Fruit fly (Drosophila melanogaster) S2 (cell line): ENCODE results near the gene Acsf2.

ENCODE experiments used
- CG8478 ChIP-seq: fragments of >200 bp; optimal IDR thresholded peaks from 2 replicates; lab custom pipeline; 2018
- CTCF ChIP-seq, 2 experiments: fragments of >200 bp; optimal IDR thresholded peaks; 2 replicates each; lab custom pipeline; 2018

Gene Acsf2

DNA sequence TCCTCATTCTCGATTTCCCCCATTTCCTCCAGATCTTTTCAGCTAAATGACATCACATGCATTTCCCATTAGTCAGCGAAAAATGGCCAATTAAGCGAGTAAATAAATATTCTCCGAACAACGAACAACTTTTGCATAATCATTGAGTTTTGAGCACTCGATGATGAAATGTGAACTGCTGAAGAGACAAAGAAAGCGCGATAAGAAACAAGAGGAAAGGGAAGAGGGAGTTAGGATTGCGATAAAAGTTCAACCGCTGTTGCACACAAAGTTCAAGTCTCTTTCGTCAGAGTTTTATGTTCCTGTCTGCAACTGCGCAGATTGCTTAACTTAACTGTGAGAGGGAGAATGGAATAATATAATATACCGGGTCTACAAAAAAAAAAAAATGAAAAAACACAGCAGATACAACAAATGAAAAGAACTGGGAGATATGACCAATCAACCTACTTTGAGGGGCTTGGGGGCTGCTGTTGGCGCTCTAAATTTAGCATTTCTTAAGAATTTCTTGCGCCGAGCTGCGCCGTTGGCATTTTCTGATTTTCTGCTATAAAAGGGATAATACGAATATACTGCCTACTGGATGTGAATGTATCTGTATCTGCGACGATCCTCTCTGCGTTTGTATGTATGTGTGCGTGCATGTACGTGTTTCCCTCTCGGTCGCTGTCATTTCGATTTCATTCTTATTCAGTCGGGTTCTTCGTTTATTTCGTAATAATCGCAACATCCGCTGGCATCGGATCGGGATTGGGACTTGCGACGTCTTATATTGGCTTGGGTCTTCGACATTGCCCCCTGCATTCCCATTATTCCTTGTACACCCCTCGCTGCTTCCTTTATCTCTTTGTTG, 47.4 kb downstream of the Acsf2 start:
- TF ChIP-seq CTCF (optimal IDR thresholded peaks at IDR 0.05; lab: Kevin White, UChicago) (no peak), CG8478 (lab: Kevin White, UChicago) (no peak)

DNA sequence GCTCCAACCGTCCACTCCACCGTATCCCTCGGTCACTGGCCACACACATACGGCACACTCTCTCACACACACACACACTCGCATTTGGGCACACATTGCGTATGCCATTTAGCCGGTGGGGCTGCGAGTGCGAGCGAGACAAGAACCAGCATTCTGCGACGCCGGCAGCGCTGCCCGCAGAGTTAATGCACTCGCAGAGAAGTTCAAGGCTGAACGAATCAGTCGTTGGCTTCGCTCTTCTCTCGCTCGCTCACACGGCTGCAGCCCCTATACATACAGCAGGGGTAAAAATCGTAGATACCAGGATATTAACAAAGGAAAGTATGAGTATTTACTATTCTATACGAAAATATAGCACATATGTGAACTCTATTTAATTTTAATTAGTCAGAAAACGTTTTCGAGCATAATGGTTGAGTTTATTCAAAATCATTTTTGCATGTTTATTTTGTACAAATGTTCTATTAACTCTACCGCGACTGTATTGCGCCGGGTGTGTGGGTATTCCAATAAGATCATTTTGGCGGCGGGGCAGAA, 49.0 kb downstream of the Acsf2 start:
- TF ChIP-seq CTCF (optimal IDR thresholded peaks at IDR 0.05; lab: Kevin White, UChicago) (no peak), CG8478 (lab: Kevin White, UChicago) (no peak)

dm6 chr2L:5292643-5292963, 49.4 kb downstream of the Acsf2 start:
- no peak for TF ChIP-seq CTCF (optimal IDR thresholded peaks at IDR 0.05; lab: Kevin White, UChicago)
- no peak for TF ChIP-seq CG8478 (lab: Kevin White, UChicago)

- no peak for TF ChIP-seq CG8478 (lab: Kevin White, UChicago)
- no peak for TF ChIP-seq CTCF (optimal IDR thresholded peaks at IDR 0.05; lab: Kevin White, UChicago)
Observed at dm6 chr2L:5291869-5292642, 50.0 kb downstream of the Acsf2 start.

DNA sequence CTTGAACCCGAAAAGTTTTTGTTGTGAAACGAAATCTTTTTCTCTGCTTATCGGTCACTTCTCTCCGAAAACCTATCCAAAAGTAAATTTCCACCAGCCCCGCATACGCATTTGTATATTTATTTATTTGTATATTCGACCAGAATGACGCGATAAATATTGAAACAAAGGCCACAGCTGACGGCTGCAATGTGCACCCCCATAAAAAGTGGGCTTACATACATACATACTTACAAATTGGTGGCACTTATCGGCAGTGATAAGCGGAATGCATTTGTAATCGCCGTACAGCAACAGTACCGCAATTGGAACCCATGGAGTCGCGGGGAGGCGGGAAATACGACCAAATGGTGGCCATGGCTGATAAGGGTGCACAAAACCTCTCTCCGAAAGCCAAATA, 50.8 kb downstream of the Acsf2 start:
- no peak for TF ChIP-seq CG8478 (lab: Kevin White, UChicago)
- TF ChIP-seq CTCF (optimal IDR thresholded peaks at IDR 0.05; lab: Kevin White, UChicago), result no peak

dm6 chr2L:5290530-5290929, 51.5 kb downstream of the Acsf2 start:
- TF ChIP-seq CG8478 (lab: Kevin White, UChicago) (no peak), CTCF (optimal IDR thresholded peaks at IDR 0.05; lab: Kevin White, UChicago) (no peak)

- no peak for TF ChIP-seq CG8478 (lab: Kevin White, UChicago)
- no peak for TF ChIP-seq CTCF (optimal IDR thresholded peaks at IDR 0.05; lab: Kevin White, UChicago)
Observed at dm6 chr2L:5289921-5290320, 52.1 kb downstream of the Acsf2 start.
